Worm (Caenorhabditis elegans): Measurements from ENCODE around the gene irld-17.

The irld-17 gene

DNA sequence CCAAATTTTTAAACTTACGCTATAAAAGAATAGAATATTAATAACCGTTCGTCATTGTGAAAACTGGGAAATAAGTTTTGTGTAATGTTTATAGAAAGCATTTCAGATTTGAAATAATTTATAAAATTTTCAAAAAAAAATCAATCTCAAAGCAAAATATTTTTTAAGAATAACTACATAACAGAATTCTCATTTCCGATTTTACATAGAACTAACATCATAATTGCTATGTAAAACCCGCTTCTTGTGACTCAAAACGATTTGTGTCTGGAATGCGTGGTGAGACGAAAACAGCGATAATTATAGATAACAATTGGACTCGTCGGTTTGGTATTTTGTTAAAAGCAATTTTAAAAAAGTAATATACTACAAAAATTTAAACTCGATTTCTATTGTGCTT lies 49.0 kb downstream of the irld-17 start, which contains the start of gene srw-91:
srw-91 (minus strand) TSS at position 101 of the 400 bp plus-strand sequence.
- no peak for TF ChIP-seq skn-1 (tag; optimal IDR thresholded peaks at IDR 0.05)
- no peak for TF ChIP-seq R02D3.7 (tag; optimal IDR thresholded peaks at IDR 0.05)
- TF ChIP-seq nhr-76 (tag; optimal IDR thresholded peaks at IDR 0.05): no peak
- TF ChIP-seq ZK546.5 (tag; optimal IDR thresholded peaks at IDR 0.05): no peak
- no peak for TF ChIP-seq nhr-11 (tag; optimal IDR thresholded peaks at IDR 0.05)
- no peak for TF ChIP-seq daf-12 (tag; optimal IDR thresholded peaks at IDR 0.05)
- TF ChIP-seq nhr-237 (tag; optimal IDR thresholded peaks at IDR 0.05): no peak
- TF ChIP-seq ceh-82 (tag; optimal IDR thresholded peaks at IDR 0.05): no peak
- TF ChIP-seq nhr-67 (tag; optimal IDR thresholded peaks at IDR 0.05): no peak
- TF ChIP-seq lin-39 (tag; optimal IDR thresholded peaks at IDR 0.05): no peak
- TF ChIP-seq egl-5 (tag; optimal IDR thresholded peaks at IDR 0.05): no peak
- no peak for TF ChIP-seq eor-1 (tag; optimal IDR thresholded peaks at IDR 0.05)
- no peak for TF ChIP-seq jun-1 (tag; optimal IDR thresholded peaks at IDR 0.05)
- no peak for TF ChIP-seq unc-39 (tag; optimal IDR thresholded peaks at IDR 0.05)
- TF ChIP-seq ama-1 (optimal IDR thresholded peaks at IDR 0.05): no peak
- TF ChIP-seq zag-1 (tag; optimal IDR thresholded peaks at IDR 0.05): no peak

DNA sequence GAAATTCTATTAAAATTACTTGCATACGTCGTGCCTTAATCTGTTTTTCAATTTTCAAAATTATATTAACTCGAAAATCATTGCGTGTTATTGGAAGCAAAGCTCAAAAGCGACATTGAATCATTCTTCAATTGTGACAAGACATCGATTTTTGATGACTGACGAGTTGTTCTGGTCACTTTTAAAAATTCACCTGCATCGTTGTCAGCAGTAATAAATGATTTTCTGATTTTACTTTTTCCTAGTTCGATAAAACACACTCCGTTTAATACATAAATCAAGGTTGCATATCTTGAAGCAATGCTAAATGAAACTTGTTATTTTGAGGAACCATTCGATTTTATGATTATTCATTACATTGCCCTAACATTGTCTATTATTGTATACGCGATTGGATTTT lies 50.5 kb downstream of the irld-17 start, which contains the start of gene srh-3:
srh-3 (plus strand) TSS at position 301 of the 400 bp plus-strand sequence.
- TF ChIP-seq elt-1 (tag; optimal IDR thresholded peaks at IDR 0.05): no peak

DNA sequence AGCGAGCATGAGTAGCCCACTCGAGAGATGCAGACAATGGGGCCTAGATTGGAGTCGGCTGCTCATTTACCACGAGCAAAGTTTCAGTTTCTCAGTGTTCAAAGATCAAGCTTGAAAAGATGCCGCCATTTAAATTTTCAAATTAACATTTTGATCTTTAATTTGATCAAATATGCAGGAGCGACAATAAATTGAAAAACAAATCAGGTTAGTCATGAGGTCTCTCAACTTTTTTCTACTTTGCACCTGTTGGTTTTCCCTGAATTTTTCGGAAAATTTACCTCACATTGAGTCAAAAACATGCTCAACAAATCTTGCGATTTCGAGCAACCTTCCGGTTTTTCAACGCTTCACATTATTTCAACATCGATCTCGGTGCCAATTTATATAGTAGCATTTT lies 53.5 kb downstream of the irld-17 start, which contains the start of gene srh-5:
srh-5 (plus strand) TSS at position 301 of the 400 bp plus-strand sequence.
- no peak for TF ChIP-seq nhr-23 (tag; optimal IDR thresholded peaks at IDR 0.05)
- TF ChIP-seq lsy-12 (tag; optimal IDR thresholded peaks at IDR 0.05): no peak
- TF ChIP-seq nhr-76 (tag; optimal IDR thresholded peaks at IDR 0.05): no peak
- no peak for TF ChIP-seq ama-1 (optimal IDR thresholded peaks at IDR 0.05)
- no peak for TF ChIP-seq elt-1 (tag; optimal IDR thresholded peaks at IDR 0.05)
- TF ChIP-seq nhr-28 (tag; optimal IDR thresholded peaks at IDR 0.05): no peak
- no peak for TF ChIP-seq fkh-10 (GFP tag; optimal IDR thresholded peaks at IDR 0.05)
- no peak for TF ChIP-seq nhr-77 (tag; optimal IDR thresholded peaks at IDR 0.05)
- no peak for TF ChIP-seq nfya-1 (tag; optimal IDR thresholded peaks at IDR 0.05; ENCODE audit: insufficient read depth)
- no peak for TF ChIP-seq eor-1 (tag; optimal IDR thresholded peaks at IDR 0.05)
